Worm (Caenorhabditis elegans): Measurements from ENCODE around the gene ruvb-2.

The ruvb-2 gene

ce11 chrIV:6905428-6905827 is 13.8 kb downstream of the ruvb-2 start (continued):
- TF ChIP-seq lsy-27 (tag; optimal IDR thresholded peaks at IDR 0.05; ENCODE audit: borderline replicate concordance, insufficient read depth) (no peak), madf-10 (tag; optimal IDR thresholded peaks at IDR 0.05) (no peak), attf-5 (GFP tag; optimal IDR thresholded peaks at IDR 0.05) (no peak), bed-2 (GFP tag; IDR thresholded peaks at IDR 0.05) (no peak), egrh-3 (GFP tag; IDR thresholded peaks at IDR 0.05) (no peak), madf-6 (GFP tag; IDR thresholded peaks at IDR 0.05) (peak; percentile 64; the same call in 1 of the 2 replicates), hsf-1 (GFP tag; IDR thresholded peaks at IDR 0.05) (0 out of 2 replicates have a peak, but pooled peaks have one; percentile 21), athp-1 (tag; optimal IDR thresholded peaks at IDR 0.05) (peak; percentile 19), F22D6.2 (tag; optimal IDR thresholded peaks at IDR 0.05) (no peak), ZK185.1 (tag; optimal IDR thresholded peaks at IDR 0.05; ENCODE audit: poor library complexity, severe bottlenecking) (no peak), zfh-2 (GFP tag; conservative IDR thresholded peaks at IDR 0.05) (no peak), D2030.7 (GFP tag; IDR thresholded peaks at IDR 0.05) (peak; percentile 46), gei-17 (GFP tag; optimal IDR thresholded peaks at IDR 0.05) (no peak), F10E7.11 (tag; optimal IDR thresholded peaks at IDR 0.05) (no peak), dpl-1 (GFP tag; optimal IDR thresholded peaks at IDR 0.05) (no peak), attf-3 (GFP tag; conservative IDR thresholded peaks at IDR 0.05) (no peak), hmg-1.2 (GFP tag; IDR thresholded peaks at IDR 0.05) (no peak), lin-35 (GFP tag; optimal IDR thresholded peaks at IDR 0.05) (no peak), ztf-26 (tag; optimal IDR thresholded peaks at IDR 0.05) (no peak), T07F8.4 (tag; optimal IDR thresholded peaks at IDR 0.05) (no peak), ceh-27 (GFP tag; optimal IDR thresholded peaks at IDR 0.05) (no peak), xnd-1 (tag; optimal IDR thresholded peaks at IDR 0.05) (no peak), ekl-4 (GFP tag; IDR thresholded peaks at IDR 0.05) (peak; percentile 41; the same call in 1 of the 2 replicates), F57C9.4 (tag; optimal IDR thresholded peaks at IDR 0.05) (no peak), aptf-3 (GFP tag; IDR thresholded peaks at IDR 0.05) (no peak), ceh-40 (GFP tag; IDR thresholded peaks at IDR 0.05) (no peak), Y56A3A.18 (GFP tag; IDR thresholded peaks at IDR 0.05) (0 out of 2 replicates have a peak, but pooled peaks have one; percentile 38), lin-26 (GFP tag; IDR thresholded peaks at IDR 0.05) (0 out of 2 replicates have a peak, but pooled peaks have one; percentile 47), B0261.1 (tag; optimal IDR thresholded peaks at IDR 0.05) (no peak), let-526 (GFP tag; IDR thresholded peaks at IDR 0.05) (no peak), F37B4.10 (GFP tag; IDR thresholded peaks at IDR 0.05) (no peak), snpc-1.3 (tag; optimal IDR thresholded peaks at IDR 0.05; ENCODE audit: insufficient read depth) (no peak), chd-7 (tag; optimal IDR thresholded peaks at IDR 0.05) (no peak), F23B12.7 (tag; optimal IDR thresholded peaks at IDR 0.05; ENCODE audit: insufficient read depth) (no peak), cebp-2 (GFP tag; IDR thresholded peaks at IDR 0.05) (no peak), snpc-3.4 (tag; optimal IDR thresholded peaks at IDR 0.05) (no peak), lag-1 (GFP tag; IDR thresholded peaks at IDR 0.05) (no peak), rcor-1 (GFP tag; IDR thresholded peaks at IDR 0.05) (peak; percentile 49), Y53F4B.3 (GFP tag; IDR thresholded peaks at IDR 0.05) (0 out of 2 replicates have a peak, but pooled peaks have one; percentile 39), Y67H2A.10 (GFP tag; conservative IDR thresholded peaks at IDR 0.05) (no peak), sptf-2 (GFP tag; optimal IDR thresholded peaks at IDR 0.05) (no peak), K12H6.12 (tag; optimal IDR thresholded peaks at IDR 0.05) (no peak), Y53G8AR.9 (GFP tag; conservative IDR thresholded peaks at IDR 0.05) (0 out of 2 replicates have a peak, but pooled peaks have one; percentile 62), lir-1 (GFP tag; conservative IDR thresholded peaks at IDR 0.05) (no peak), F57A8.1 (GFP tag; optimal IDR thresholded peaks at IDR 0.05) (no peak), akir-1 (GFP tag; optimal IDR thresholded peaks at IDR 0.05) (no peak), atf-7 (tag; optimal IDR thresholded peaks at IDR 0.05) (no peak), ztf-28 (GFP tag; IDR thresholded peaks at IDR 0.05) (no peak)
